Worm (Caenorhabditis elegans) whole organism, young adult: ENCODE data around the gene Y82E9BR.8.

Source experiments
- D2030.7 ChIP-seq: fragments of 200-800 bp; sonication (Bioruptor generic); IDR thresholded peaks from 2 replicates; pipeline ENCODE4 v1.3.6; 2022; ENCODE audit warnings: missing genetic modification reagents, missing genetic modification characterization, missing compliant biosample characterization
- F39B2.1 ChIP-seq: fragments of 200-800 bp; sonication (Bioruptor generic); IDR thresholded peaks from 2 replicates; pipeline ENCODE4 v1.3.6; 2022; ENCODE audit warnings: missing genetic modification reagents, missing genetic modification characterization, missing compliant biosample characterization
- F49E8.2 ChIP-seq: sonication (generic microtip); optimal IDR thresholded peaks from 3 replicates; lab custom pipeline; 2017; ENCODE audit warnings: missing genetic modification characterization, mild to moderate bottlenecking, missing compliant biosample characterization, antibody characterized with exemption, moderate library complexity; ENCODE audit not compliant: insufficient read depth
- ekl-4 ChIP-seq: fragments of 200-800 bp; sonication (Bioruptor generic); IDR thresholded peaks from 2 replicates; pipeline ENCODE4 v1.3.6; 2022; ENCODE audit warnings: missing genetic modification reagents, missing genetic modification characterization, missing compliant biosample characterization
- fkh-3 ChIP-seq: sonication (generic microtip); optimal IDR thresholded peaks from 2 replicates; lab custom pipeline; 2016; ENCODE audit warnings: mild to moderate bottlenecking, missing genetic modification characterization, missing compliant biosample characterization
- madf-6 ChIP-seq: fragments of 200-800 bp; sonication (Bioruptor generic); IDR thresholded peaks from 2 replicates; pipeline ENCODE4 v1.3.6; 2022; ENCODE audit warnings: missing genetic modification reagents, missing genetic modification characterization, missing compliant biosample characterization
- mes-4 ChIP-seq: sonication (generic microtip); optimal IDR thresholded peaks from 2 replicates; lab custom pipeline; 2016; ENCODE audit warnings: missing genotype, missing genetic modification characterization, missing compliant biosample characterization
- nhr-90 ChIP-seq: sonication (generic microtip); optimal IDR thresholded peaks from 2 replicates; lab custom pipeline; 2016; ENCODE audit warnings: missing genotype, mild to moderate bottlenecking, missing genetic modification characterization, missing compliant biosample characterization
- pha-4 ChIP-seq: fragments of 150-350 bp; sonication (generic microtip); optimal IDR thresholded peaks from 2 replicates; lab custom pipeline; 2014; ENCODE audit warnings: missing biosample characterization, missing genetic modification reagents, missing genetic modification characterization
- snpc-4 ChIP-seq, 5 experiments: fragments of 150-350 bp in 1 of 5; sonication (generic microtip) in 4 of 5; optimal IDR thresholded peaks; 2 replicates each; lab custom pipeline; 2014 to 2018; ENCODE audit warnings: missing genetic modification characterization in 5 of 5, missing biosample characterization in 3 of 5, antibody characterized with exemption in 2 of 5, mild to moderate bottlenecking in 2 of 5, missing compliant biosample characterization in 2 of 5, missing genotype in 2 of 5, moderate library complexity in 2 of 5, missing genetic modification reagents in 1 of 5
- tbx-9 ChIP-seq: sonication (generic microtip); optimal IDR thresholded peaks from 2 replicates; lab custom pipeline; 2016; ENCODE audit warnings: borderline replicate concordance, missing genetic modification characterization, inconsistent platforms, missing compliant biosample characterization

ce11 chrIII:1347539-1347938, 10.3 kb downstream of the Y82E9BR.8 start, which contains the start of gene Y82E9BL.5:
- TF ChIP-seq D2030.7: no peak
- TF ChIP-seq tbx-9: no peak
- no peak for TF ChIP-seq ekl-4 (GFP tag; lab: Robert Waterston, UW)
- no peak for TF ChIP-seq F39B2.1 (GFP tag; lab: Robert Waterston, UW)
- TF ChIP-seq snpc-4 (GFP tag; optimal IDR thresholded peaks at IDR 0.05; lab: Kevin White, UChicago): no peak
- no peak for TF ChIP-seq snpc-4 (tag; optimal IDR thresholded peaks at IDR 0.05; lab: Kevin White, UChicago)
- no peak for TF ChIP-seq mes-4 (tag; lab: Kevin White, UChicago)
- no peak for TF ChIP-seq pha-4 (tag; lab: Kevin White, UChicago)
- no peak for TF ChIP-seq nhr-90 (tag; lab: Kevin White, UChicago)
- TF ChIP-seq fkh-3 (tag; lab: Kevin White, UChicago): no peak
- no peak for TF ChIP-seq F49E8.2
- no peak for TF ChIP-seq madf-6
